Worm (Caenorhabditis elegans) whole organism, L4 larva: ENCODE results near the gene Y73B6BL.288.
"Not testable (repeated sequence)": the region's sequence is repeated elsewhere in the genome, so short reads cannot be mapped to it uniquely, and the experiment has no call there.

Experiments
- F37D6.2 ChIP-seq: sonication (generic microtip); optimal IDR thresholded peaks from 2 replicates; lab custom pipeline; 2016; ENCODE audit warnings: mild to moderate bottlenecking, missing genetic modification characterization, missing compliant biosample characterization
- F49E8.2 ChIP-seq: sonication (generic microtip); optimal IDR thresholded peaks from 2 replicates; lab custom pipeline; 2016; ENCODE audit warnings: missing compliant biosample characterization, mild to moderate bottlenecking, missing genetic modification characterization, borderline replicate concordance
- T26A8.4 ChIP-seq: fragments of 200-800 bp; sonication (Bioruptor generic); IDR thresholded peaks from 2 replicates; pipeline ENCODE4 v1.3.6; 2022; ENCODE audit warnings: missing genetic modification characterization, missing compliant biosample characterization
- ZK337.2 ChIP-seq: fragments of 200-800 bp; sonication (Bioruptor generic); IDR thresholded peaks from 2 replicates; pipeline ENCODE4 v1.3.6; 2022; ENCODE audit warnings: missing genetic modification reagents, missing genetic modification characterization, missing compliant biosample characterization
- aha-1 ChIP-seq: fragments of 150-350 bp; peaks from one replicate; lab custom pipeline; 2014; ENCODE audit warnings: missing biosample characterization, missing genetic modification characterization
- aly-2 ChIP-seq: sonication (generic microtip); optimal IDR thresholded peaks from 2 replicates; lab custom pipeline; 2018; ENCODE audit warnings: missing biosample characterization, missing genetic modification characterization
- ama-1 ChIP-seq: fragments of 150-350 bp; optimal IDR thresholded peaks from 2 replicates; lab custom pipeline; 2014; ENCODE audit warnings: inconsistent platforms, mixed read lengths
- arid-1 ChIP-seq: fragments of 200-800 bp; sonication (Bioruptor generic); conservative IDR thresholded peaks from 2 replicates; pipeline ENCODE4 v1.3.6; 2022; ENCODE audit warnings: missing genetic modification reagents, missing genetic modification characterization, missing compliant biosample characterization
- attf-4 ChIP-seq: sonication (generic microtip); optimal IDR thresholded peaks from 3 replicates; lab custom pipeline; 2017; ENCODE audit warnings: missing biosample characterization, missing genetic modification characterization
- ceh-28 ChIP-seq: fragments of 150-350 bp; optimal IDR thresholded peaks from 2 replicates; lab custom pipeline; 2014; ENCODE audit warnings: missing biosample characterization, missing genetic modification reagents, missing genetic modification characterization
- ceh-32 ChIP-seq: sonication (generic microtip); optimal IDR thresholded peaks from 2 replicates; lab custom pipeline; 2016; ENCODE audit warnings: mild to moderate bottlenecking, missing genetic modification characterization, missing compliant biosample characterization; ENCODE audit not compliant: poor library complexity
- daf-12 ChIP-seq: fragments of 150-350 bp; optimal IDR thresholded peaks from 2 replicates; lab custom pipeline; 2014; ENCODE audit warnings: missing biosample characterization, missing genetic modification reagents, missing genetic modification characterization
- dmd-8 ChIP-seq: fragments of 200-800 bp; sonication (Bioruptor generic); IDR thresholded peaks from 2 replicates; pipeline ENCODE4 v1.3.6; 2022; ENCODE audit warnings: missing genetic modification characterization, missing compliant biosample characterization
- dmd-9 ChIP-seq: fragments of 200-800 bp; sonication (Bioruptor generic); IDR thresholded peaks from 2 replicates; pipeline ENCODE4 v1.3.6; 2022; ENCODE audit warnings: missing genetic modification reagents, missing genetic modification characterization, missing compliant biosample characterization
- dpl-1 ChIP-seq: fragments of 150-350 bp; optimal IDR thresholded peaks from 2 replicates; lab custom pipeline; 2014; ENCODE audit warnings: missing biosample characterization, missing genetic modification reagents, missing genetic modification characterization
- egl-43 ChIP-seq: fragments of 200-800 bp; sonication (Bioruptor generic); IDR thresholded peaks from 2 replicates; pipeline ENCODE4 v1.3.6; 2022; ENCODE audit warnings: missing genetic modification reagents, missing genetic modification characterization, missing compliant biosample characterization
- fkh-10 ChIP-seq: fragments of 150-350 bp; optimal IDR thresholded peaks from 2 replicates; lab custom pipeline; 2014; ENCODE audit warnings: missing biosample characterization, missing genetic modification reagents, missing genetic modification characterization
- fos-1 ChIP-seq: fragments of 150-350 bp; optimal IDR thresholded peaks from 2 replicates; lab custom pipeline; 2014; ENCODE audit warnings: missing biosample characterization, missing genetic modification characterization
- hif-1 ChIP-seq, 2 experiments: sonication (generic microtip); optimal IDR thresholded peaks; 2 replicates each; lab custom pipeline; 2016 to 2017; ENCODE audit warnings: missing compliant biosample characterization in 2 of 2, missing genetic modification characterization in 2 of 2, missing genetic modification reagents in 2 of 2, missing genotype in 2 of 2, mild to moderate bottlenecking in 1 of 2
- lin-38 ChIP-seq: fragments of 200-800 bp; sonication (Bioruptor generic); IDR thresholded peaks from 2 replicates; pipeline ENCODE4 v1.3.6; 2022; ENCODE audit warnings: missing genetic modification reagents, missing genetic modification characterization, missing compliant biosample characterization
- lin-39 ChIP-seq: fragments of 150-350 bp; optimal IDR thresholded peaks from 2 replicates; lab custom pipeline; 2014; ENCODE audit warnings: missing biosample characterization, missing genetic modification reagents, missing genetic modification characterization
- madf-9 ChIP-seq: fragments of 200-800 bp; sonication (Bioruptor generic); conservative IDR thresholded peaks from 2 replicates; pipeline ENCODE4 v1.3.6; 2022; ENCODE audit warnings: missing genetic modification reagents, missing genetic modification characterization, missing compliant biosample characterization
- mdl-1 ChIP-seq, 2 experiments: fragments of 150-350 bp in 1 of 2; sonication (generic microtip) in 1 of 2; optimal IDR thresholded peaks; 2 replicates each; lab custom pipeline; 2014 to 2017; ENCODE audit warnings: missing biosample characterization in 2 of 2, missing genetic modification characterization in 2 of 2
- mdt-29 ChIP-seq: fragments of 200-800 bp; sonication (Bioruptor generic); IDR thresholded peaks from 2 replicates; pipeline ENCODE4 v1.3.6; 2022; ENCODE audit warnings: missing genetic modification reagents, missing genetic modification characterization, missing compliant biosample characterization
- nhr-10 ChIP-seq: fragments of 150-350 bp; optimal IDR thresholded peaks from 2 replicates; lab custom pipeline; 2014; ENCODE audit warnings: missing biosample characterization, missing genetic modification characterization
- nhr-77 ChIP-seq: fragments of 150-350 bp; optimal IDR thresholded peaks from 2 replicates; lab custom pipeline; 2014; ENCODE audit warnings: missing biosample characterization, missing genetic modification characterization
- php-3 ChIP-seq: fragments of 200-800 bp; sonication (Bioruptor generic); IDR thresholded peaks from 2 replicates; pipeline ENCODE4 v1.3.6; 2022; ENCODE audit warnings: missing genetic modification reagents, missing genetic modification characterization, missing compliant biosample characterization
- snpc-1.2 ChIP-seq: fragments of 200-800 bp; sonication (Bioruptor generic); IDR thresholded peaks from 2 replicates; pipeline ENCODE4 v1.3.6; 2022; ENCODE audit warnings: missing genetic modification reagents, missing genetic modification characterization, missing compliant biosample characterization
- snpc-4 ChIP-seq: fragments of 150-350 bp; optimal IDR thresholded peaks from 2 replicates; lab custom pipeline; 2014; ENCODE audit warnings: missing biosample characterization, missing genetic modification characterization
- spr-1 ChIP-seq: sonication (generic microtip); optimal IDR thresholded peaks from 2 replicates; lab custom pipeline; 2016; ENCODE audit warnings: mild to moderate bottlenecking, missing genetic modification characterization, missing compliant biosample characterization
- spr-3 ChIP-seq: fragments of 200-800 bp; sonication (Bioruptor generic); optimal IDR thresholded peaks from 2 replicates; lab custom pipeline; 2018; ENCODE audit warnings: mild to moderate bottlenecking, missing genetic modification characterization, missing compliant biosample characterization
- tag-97 ChIP-seq: fragments of 200-800 bp; sonication (Bioruptor generic); IDR thresholded peaks from 2 replicates; pipeline ENCODE4 v1.3.6; 2022; ENCODE audit warnings: missing genetic modification characterization, missing compliant biosample characterization
- tra-1 ChIP-seq: fragments of 200-800 bp; sonication (Bioruptor generic); IDR thresholded peaks from 2 replicates; pipeline ENCODE4 v1.3.6; 2022; ENCODE audit warnings: missing genetic modification reagents, missing genetic modification characterization, missing compliant biosample characterization
- unc-130 ChIP-seq: sonication (generic microtip); optimal IDR thresholded peaks from 2 replicates; lab custom pipeline; 2016; ENCODE audit warnings: missing genetic modification reagents, missing genetic modification characterization, missing compliant biosample characterization

The Y73B6BL.288 gene

ce11 chrIV:6321667-6322066 is 20.7 kb downstream of the Y73B6BL.288 start, which contains the start of gene Y73B6BL.29 (continued):
- TF ChIP-seq hif-1 (tag; optimal IDR thresholded peaks at IDR 0.05; lab: Kevin White, UChicago) (peak in 1 of 2 experiments; percentile 96), attf-4 (tag; lab: Kevin White, UChicago) (no peak), dmd-9 (peak; percentile 82), fos-1 (no peak), mdl-1 (tag; optimal IDR thresholded peaks at IDR 0.05; lab: Kevin White, UChicago) (peak in 1 of 2 experiments; percentile 44), F49E8.2 (peak; percentile 81), aly-2 (no peak), ama-1 (no peak), spr-1 (tag; lab: Kevin White, UChicago) (peak; percentile 41), nhr-77 (no peak), tra-1 (GFP tag; lab: Robert Waterston, UW) (peak; percentile 76; the same call in 1 of the 2 replicates), ceh-32 (tag; lab: Kevin White, UChicago) (peak; percentile 58), lin-39 (tag; lab: Kevin White, UChicago) (no peak), dpl-1 (GFP tag; lab: Kevin White, UChicago) (peak; percentile 99), madf-9 (GFP tag; lab: Robert Waterston, UW) (peak; percentile 86), php-3 (GFP tag; lab: Robert Waterston, UW) (no peak), daf-12 (tag; lab: Kevin White, UChicago) (no peak), snpc-4 (tag; lab: Kevin White, UChicago) (no peak), egl-43 (no peak), aha-1 (tag; lab: Kevin White, UChicago) (peak; percentile 85), spr-3 (GFP tag; lab: Kevin White, UChicago) (no peak), tag-97 (GFP tag; lab: Robert Waterston, UW) (0 out of 2 replicates have a peak, but pooled peaks have one; percentile 62), F37D6.2 (tag; lab: Kevin White, UChicago) (peak; percentile 76), unc-130 (GFP tag; lab: Kevin White, UChicago) (peak; percentile 95), fkh-10 (peak; percentile 71)

ce11 chrIV:6320267-6320977 is 21.9 kb downstream of the Y73B6BL.288 start:
- TF ChIP-seq snpc-1.2 (GFP tag; lab: Robert Waterston, UW) (peak; percentile 66), mdt-29 (0 out of 2 replicates have a peak, but pooled peaks have one; percentile 24), ZK337.2 (GFP tag; lab: Robert Waterston, UW) (0 out of 2 replicates have a peak, but pooled peaks have one; percentile 3), lin-38 (GFP tag; lab: Robert Waterston, UW) (peak; percentile 40), php-3 (GFP tag; lab: Robert Waterston, UW) (0 out of 2 replicates have a peak, but pooled peaks have one; percentile 16), T26A8.4 (GFP tag; lab: Robert Waterston, UW) (0 out of 2 replicates have a peak, but pooled peaks have one; percentile 34), dmd-8 (GFP tag; lab: Robert Waterston, UW) (0 out of 2 replicates have a peak, but pooled peaks have one; percentile 17), arid-1 (GFP tag; lab: Robert Waterston, UW) (0 out of 2 replicates have a peak, but pooled peaks have one; percentile 51)
- TF ChIP-seq, all 104 proteins: peak for 8; not testable (repeated sequence) for 96

ce11 chrIV:6317357-6317756 is 25.0 kb downstream of the Y73B6BL.288 start, which contains the start of gene Y73B6BL.12:
Y73B6BL.12 (minus strand) TSS chrIV:6317457.
- not testable (repeated sequence) for TF ChIP-seq ZK337.2 (GFP tag; lab: Robert Waterston, UW); nhr-10; arid-1 (GFP tag; lab: Robert Waterston, UW)

ce11 chrIV:6307439-6307838 is 34.9 kb downstream of the Y73B6BL.288 start, which contains the start of gene csp-2:
csp-2 (plus strand) TSS chrIV:6307739.
- TF ChIP-seq ceh-28 (tag; lab: Kevin White, UChicago) (peak; percentile 23), unc-130 (GFP tag; lab: Kevin White, UChicago) (no peak)
- TF ChIP-seq, all 104 proteins: peak for 1
